Worm (Caenorhabditis elegans): Measurements from ENCODE around the gene gsto-2.

Gene gsto-2

ce11 chrIII:8573869-8574268, 19.3 kb downstream of the gsto-2 start:
- TF ChIP-seq dpff-1 (tag; optimal IDR thresholded peaks at IDR 0.05) (no peak), pbrm-1 (GFP tag; IDR thresholded peaks at IDR 0.05) (no peak), lin-35 (GFP tag; optimal IDR thresholded peaks at IDR 0.05) (no peak), tbx-9 (tag; optimal IDR thresholded peaks at IDR 0.05; ENCODE audit: borderline replicate concordance) (no peak), Y53G8AR.9 (GFP tag; conservative IDR thresholded peaks at IDR 0.05) (no peak), gei-17 (GFP tag; optimal IDR thresholded peaks at IDR 0.05) (no peak), rcor-1 (GFP tag; IDR thresholded peaks at IDR 0.05) (no peak), madf-6 (GFP tag; IDR thresholded peaks at IDR 0.05) (no peak), lsy-27 (tag; optimal IDR thresholded peaks at IDR 0.05; ENCODE audit: borderline replicate concordance, insufficient read depth) (no peak), snpc-4 (GFP tag; optimal IDR thresholded peaks at IDR 0.05) (no peak), snpc-4 (tag; optimal IDR thresholded peaks at IDR 0.05) (no peak), K12H6.12 (tag; optimal IDR thresholded peaks at IDR 0.05) (no peak), let-526 (GFP tag; IDR thresholded peaks at IDR 0.05) (no peak), B0019.2 (GFP tag; conservative IDR thresholded peaks at IDR 0.05) (no peak), F39B2.1 (GFP tag; IDR thresholded peaks at IDR 0.05) (no peak), mel-28 (tag; optimal IDR thresholded peaks at IDR 0.05; ENCODE audit: borderline replicate concordance) (no peak)

ce11 chrIII:8574299-8574698, 19.7 kb downstream of the gsto-2 start:
- TF ChIP-seq chd-7 (tag; optimal IDR thresholded peaks at IDR 0.05) (no peak), efl-1 (GFP tag; optimal IDR thresholded peaks at IDR 0.05) (no peak), ztf-25 (GFP tag; IDR thresholded peaks at IDR 0.05) (no peak), pha-4 (tag; optimal IDR thresholded peaks at IDR 0.05) (no peak), ztf-22 (GFP tag; optimal IDR thresholded peaks at IDR 0.05) (no peak)

- TF ChIP-seq snpc-4 (GFP tag; optimal IDR thresholded peaks at IDR 0.05) (no peak), snpc-4 (tag; optimal IDR thresholded peaks at IDR 0.05) (peak in 2 of 4 experiments; percentile 61 to 62), cebp-2 (GFP tag; IDR thresholded peaks at IDR 0.05) (no peak), dpl-1 (GFP tag; optimal IDR thresholded peaks at IDR 0.05) (no peak)
Measured at ce11 chrIII:8575359-8576101, 21.0 kb downstream of the gsto-2 start.

- no peak for TF ChIP-seq hrde-1 (tag; optimal IDR thresholded peaks at IDR 0.05; ENCODE audit: borderline replicate concordance)
- no peak for TF ChIP-seq rcor-1 (GFP tag; IDR thresholded peaks at IDR 0.05)
- TF ChIP-seq B0019.2 (GFP tag; conservative IDR thresholded peaks at IDR 0.05), result no peak
- no peak for TF ChIP-seq ccch-3 (GFP tag; optimal IDR thresholded peaks at IDR 0.05)
- TF ChIP-seq F33H1.4 (GFP tag; IDR thresholded peaks at IDR 0.05), result no peak
- no peak for TF ChIP-seq lin-35 (GFP tag; optimal IDR thresholded peaks at IDR 0.05)
- TF ChIP-seq snpc-4 (GFP tag; optimal IDR thresholded peaks at IDR 0.05), result no peak
- no peak for TF ChIP-seq snpc-4 (tag; optimal IDR thresholded peaks at IDR 0.05)
- no peak for TF ChIP-seq Y79H2A.3 (GFP tag; conservative IDR thresholded peaks at IDR 0.05)
- TF ChIP-seq let-607 (tag; optimal IDR thresholded peaks at IDR 0.05), result no peak
- TF ChIP-seq cebp-2 (GFP tag; IDR thresholded peaks at IDR 0.05), result no peak
- TF ChIP-seq aptf-3 (GFP tag; IDR thresholded peaks at IDR 0.05), result no peak
- no peak for TF ChIP-seq Y95B8A.8 (GFP tag; IDR thresholded peaks at IDR 0.05)
- no peak for TF ChIP-seq ceh-100 (GFP tag; IDR thresholded peaks at IDR 0.05)
- no peak for TF ChIP-seq Y53F4B.3 (GFP tag; IDR thresholded peaks at IDR 0.05)
- no peak for TF ChIP-seq nfyb-1 (GFP tag; IDR thresholded peaks at IDR 0.05)
- no peak for TF ChIP-seq rpc-1 (optimal IDR thresholded peaks at IDR 0.05)
- no peak for TF ChIP-seq rpc-1 (tag; optimal IDR thresholded peaks at IDR 0.05)
- TF ChIP-seq ama-1 (optimal IDR thresholded peaks at IDR 0.05), result no peak
- TF ChIP-seq ama-1 (GFP tag; optimal IDR thresholded peaks at IDR 0.05), result no peak
- no peak for TF ChIP-seq snpc-1.3 (tag; optimal IDR thresholded peaks at IDR 0.05; ENCODE audit: insufficient read depth)
- no peak for TF ChIP-seq snpc-3.4 (tag; optimal IDR thresholded peaks at IDR 0.05)
- TF ChIP-seq F49E8.2 (tag; optimal IDR thresholded peaks at IDR 0.05; ENCODE audit: insufficient read depth), result no peak
Measured at ce11 chrIII:8577534-8577933, 23.0 kb downstream of the gsto-2 start.
